Worm (Caenorhabditis elegans): ENCODE results near the gene D1005.10.

DNA sequence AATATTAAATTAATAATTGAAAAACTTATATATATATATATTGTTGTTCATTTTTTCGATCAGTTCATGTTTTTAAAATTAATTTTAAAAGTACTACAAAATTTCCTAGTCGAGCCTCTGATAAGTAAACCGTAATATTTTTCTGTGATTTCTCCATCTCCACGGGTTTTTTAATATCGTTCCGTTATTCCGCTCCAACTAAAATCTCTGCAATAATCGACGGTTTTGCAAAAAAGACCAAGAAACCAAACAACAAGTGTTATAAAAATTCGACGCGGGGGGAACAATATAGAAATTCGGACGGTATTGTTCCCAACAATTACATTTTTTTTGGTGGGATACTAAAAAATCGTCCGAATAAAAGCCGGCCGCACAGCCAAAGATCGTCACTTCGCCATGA lies 16.5 kb upstream of the D1005.10 start, which contains the start of gene F09E10.1:
- TF ChIP-seq elt-1 (tag; optimal IDR thresholded peaks at IDR 0.05; ENCODE audit: borderline replicate concordance, insufficient read depth) = no peak
- no peak for TF ChIP-seq ztf-11 (tag; optimal IDR thresholded peaks at IDR 0.05)
- no peak for TF ChIP-seq snpc-4 (tag; optimal IDR thresholded peaks at IDR 0.05)
- no peak for TF ChIP-seq unc-39 (tag; optimal IDR thresholded peaks at IDR 0.05)
- no peak for TF ChIP-seq unc-62 (GFP tag; optimal IDR thresholded peaks at IDR 0.05)
- no peak for TF ChIP-seq mep-1 (tag; optimal IDR thresholded peaks at IDR 0.05)
- no peak for TF ChIP-seq ham-2 (GFP tag; optimal IDR thresholded peaks at IDR 0.05)
- no peak for TF ChIP-seq nhr-12 (tag; optimal IDR thresholded peaks at IDR 0.05)
- TF ChIP-seq M03D4.4 (tag; optimal IDR thresholded peaks at IDR 0.05) = no peak
- no peak for TF ChIP-seq elt-3 (tag; optimal IDR thresholded peaks at IDR 0.05)
- TF ChIP-seq nhr-76 (tag; optimal IDR thresholded peaks at IDR 0.05) = no peak
- TF ChIP-seq blmp-1 (tag; optimal IDR thresholded peaks at IDR 0.05) = no peak
